Worm (Caenorhabditis elegans) whole organism, young adult: ENCODE data around the gene tbcc-1.

Experiments used
- ceh-79 ChIP-seq: sonication (generic microtip); optimal IDR thresholded peaks from 2 replicates; lab custom pipeline; 2017; ENCODE audit warnings: mild to moderate bottlenecking, missing genetic modification characterization, missing compliant biosample characterization
- ekl-4 ChIP-seq: fragments of 200-800 bp; sonication (Bioruptor generic); IDR thresholded peaks from 2 replicates; pipeline ENCODE4 v1.3.6; 2022; ENCODE audit warnings: missing genetic modification reagents, missing genetic modification characterization, missing compliant biosample characterization
- fkh-3 ChIP-seq: sonication (generic microtip); optimal IDR thresholded peaks from 2 replicates; lab custom pipeline; 2016; ENCODE audit warnings: mild to moderate bottlenecking, missing genetic modification characterization, missing compliant biosample characterization
- pha-4 ChIP-seq: fragments of 150-350 bp; sonication (generic microtip); optimal IDR thresholded peaks from 2 replicates; lab custom pipeline; 2014; ENCODE audit warnings: missing biosample characterization, missing genetic modification reagents, missing genetic modification characterization
- snpc-1.3 ChIP-seq: sonication (generic microtip); optimal IDR thresholded peaks from 2 replicates; lab custom pipeline; 2017; ENCODE audit warnings: missing genetic modification characterization, mild to moderate bottlenecking, missing compliant biosample characterization, antibody characterized with exemption, moderate library complexity, missing genotype, missing genetic modification reagents; ENCODE audit not compliant: insufficient read depth
- snpc-4 ChIP-seq, 5 experiments: fragments of 150-350 bp in 1 of 5; sonication (generic microtip) in 4 of 5; optimal IDR thresholded peaks; 2 replicates each; lab custom pipeline; 2014 to 2018; ENCODE audit warnings: missing genetic modification characterization in 5 of 5, missing biosample characterization in 3 of 5, antibody characterized with exemption in 2 of 5, mild to moderate bottlenecking in 2 of 5, missing compliant biosample characterization in 2 of 5, missing genotype in 2 of 5, moderate library complexity in 2 of 5, missing genetic modification reagents in 1 of 5
- unc-130 ChIP-seq: sonication (generic microtip); optimal IDR thresholded peaks from 2 replicates; lab custom pipeline; 2016; ENCODE audit warnings: missing genetic modification reagents, missing genetic modification characterization, missing compliant biosample characterization
- xnd-1 ChIP-seq: sonication (generic microtip); optimal IDR thresholded peaks from 2 replicates; lab custom pipeline; 2016; ENCODE audit warnings: missing genotype, missing genetic modification reagents, missing genetic modification characterization, missing compliant biosample characterization
- zim-3 ChIP-seq: sonication (generic microtip); optimal IDR thresholded peaks from 2 replicates; lab custom pipeline; 2017; ENCODE audit warnings: mild to moderate bottlenecking, missing genetic modification characterization, moderate library complexity, missing compliant biosample characterization
- ztf-22 ChIP-seq: fragments of 200-800 bp; sonication (Bioruptor generic); optimal IDR thresholded peaks from 2 replicates; lab custom pipeline; 2018; ENCODE audit warnings: mild to moderate bottlenecking, missing genetic modification characterization, moderate library complexity, missing compliant biosample characterization

DNA sequence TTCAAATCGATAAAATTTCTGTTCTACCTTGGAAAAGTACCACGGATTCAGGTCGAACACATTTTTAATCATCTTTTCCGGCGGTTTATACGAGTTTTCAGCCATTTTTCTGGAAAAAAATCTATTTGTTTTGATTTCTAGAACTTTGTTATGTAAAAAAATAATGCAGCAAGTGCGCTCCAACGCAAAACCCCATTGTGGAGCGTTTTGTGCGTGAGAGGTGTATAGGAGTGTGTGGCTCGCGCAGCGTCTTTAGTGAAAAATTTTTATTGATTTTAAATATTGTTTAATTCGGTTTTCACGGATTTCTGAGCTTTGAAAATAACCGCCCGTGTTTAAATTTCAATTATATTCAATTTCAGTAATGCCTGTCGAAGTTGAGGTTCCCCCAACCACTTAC, 2.4 kb upstream of the tbcc-1 start, which contains the start of gene Y71H2AM.20:
- TF ChIP-seq snpc-4 (GFP tag; optimal IDR thresholded peaks at IDR 0.05; lab: Kevin White, UChicago) (peak; percentile 51), snpc-4 (tag; optimal IDR thresholded peaks at IDR 0.05; lab: Kevin White, UChicago) (peak; percentile 70 to 90 (median 83)), pha-4 (tag; lab: Kevin White, UChicago) (peak; percentile 97), ceh-79 (tag; lab: Kevin White, UChicago) (no peak), snpc-1.3 (tag; lab: Kevin White, UChicago) (peak; percentile 95), zim-3 (no peak), fkh-3 (no peak), unc-130 (peak; percentile 35), ekl-4 (GFP tag; lab: Robert Waterston, UW) (peak; percentile 95), xnd-1 (tag; lab: Kevin White, UChicago) (peak; percentile 49), ztf-22 (no peak)
